Fruit fly (Drosophila melanogaster) whole organism, embryonic: ENCODE measurements around the gene hng2.

Source experiments
- Atf6 ChIP-seq: fragments of 200-800 bp; sonication (Bioruptor generic); IDR thresholded peaks from 2 replicates; pipeline ENCODE4 v1.3.6; 2022; ENCODE audit warnings: missing biosample characterization, missing genetic modification characterization
- B-H2 ChIP-seq: fragments of 200-800 bp; sonication (Bioruptor generic); optimal IDR thresholded peaks from 2 replicates; lab custom pipeline; 2018; ENCODE audit warnings: missing biosample characterization, mild to moderate bottlenecking, missing genetic modification characterization
- CG10959 ChIP-seq: fragments of 200-800 bp; sonication (Bioruptor generic); IDR thresholded peaks from 2 replicates; pipeline ENCODE4 v1.3.6; 2022; ENCODE audit warnings: missing biosample characterization, missing genetic modification characterization
- CG11247 ChIP-seq: fragments of 200-800 bp; sonication (Bioruptor generic); IDR thresholded peaks from 2 replicates; pipeline ENCODE4 v1.3.6; 2022; ENCODE audit warnings: missing biosample characterization, missing genetic modification characterization
- CG11456 ChIP-seq: fragments of 200-800 bp; sonication (Bioruptor generic); IDR thresholded peaks from 3 replicates; pipeline ENCODE4 v1.3.6; 2022; ENCODE audit warnings: missing biosample characterization, missing genetic modification characterization
- CG12391 ChIP-seq: fragments of 200-800 bp; sonication (Bioruptor generic); optimal IDR thresholded peaks from 3 replicates; lab custom pipeline; 2018; ENCODE audit warnings: missing biosample characterization, mild to moderate bottlenecking, missing genetic modification characterization, moderate library complexity
- CG15514 ChIP-seq: fragments of 200-800 bp; sonication (Bioruptor generic); optimal IDR thresholded peaks from 3 replicates; lab custom pipeline; 2017; ENCODE audit warnings: missing biosample characterization, missing genetic modification characterization, mild to moderate bottlenecking, moderate library complexity, missing genetic modification reagents
- CG15601 ChIP-seq: fragments of 200-800 bp; sonication (Bioruptor generic); optimal IDR thresholded peaks from 3 replicates; lab custom pipeline; 2019; ENCODE audit warnings: missing biosample characterization, mild to moderate bottlenecking, missing genetic modification characterization, moderate library complexity
- CG1602 ChIP-seq: fragments of 200-800 bp; sonication (Bioruptor generic); optimal IDR thresholded peaks from 3 replicates; lab custom pipeline; 2016; ENCODE audit warnings: missing biosample characterization, missing genetic modification characterization
- CG1603 ChIP-seq: fragments of 200-800 bp; sonication (Bioruptor generic); optimal IDR thresholded peaks from 2 replicates; lab custom pipeline; 2019; ENCODE audit warnings: missing biosample characterization, mild to moderate bottlenecking, missing genetic modification characterization, moderate library complexity
- CG17802 ChIP-seq: fragments of 200-800 bp; sonication (Bioruptor generic); optimal IDR thresholded peaks from 2 replicates; lab custom pipeline; 2018; ENCODE audit warnings: missing biosample characterization, mild to moderate bottlenecking, missing genetic modification characterization, moderate library complexity
- CG2678 ChIP-seq: fragments of 200-800 bp; sonication (Bioruptor generic); optimal IDR thresholded peaks from 3 replicates; lab custom pipeline; 2019; ENCODE audit warnings: missing biosample characterization, mild to moderate bottlenecking, missing genetic modification characterization, moderate library complexity
- CG30020 ChIP-seq: fragments of 200-800 bp; optimal IDR thresholded peaks from 2 replicates; lab custom pipeline; 2019; ENCODE audit warnings: missing biosample characterization, mild to moderate bottlenecking, missing genetic modification characterization, moderate library complexity
- CG30431 ChIP-seq: fragments of 200-800 bp; sonication (Bioruptor generic); optimal IDR thresholded peaks from 2 replicates; lab custom pipeline; 2017; ENCODE audit warnings: missing biosample characterization, missing genetic modification characterization
- CG3838 ChIP-seq: fragments of 200-800 bp; sonication (Bioruptor generic); optimal IDR thresholded peaks from 3 replicates; lab custom pipeline; 2016; ENCODE audit warnings: missing biosample characterization, missing genetic modification characterization
- CG42726 ChIP-seq: fragments of 200-800 bp; sonication (Bioruptor generic); IDR thresholded peaks from 2 replicates; pipeline ENCODE4 v1.3.6; 2022; ENCODE audit warnings: missing biosample characterization, missing genetic modification characterization; ENCODE audit not compliant: partially characterized antibody
- CG4617 ChIP-seq: fragments of 200-800 bp; sonication (Bioruptor generic); optimal IDR thresholded peaks from 3 replicates; lab custom pipeline; 2016; ENCODE audit warnings: missing biosample characterization, missing genetic modification characterization, borderline replicate concordance
- CG7271 ChIP-seq: fragments of 200-800 bp; sonication (Bioruptor generic); optimal IDR thresholded peaks from 2 replicates; lab custom pipeline; 2018; ENCODE audit warnings: missing biosample characterization, mild to moderate bottlenecking, missing genetic modification characterization, moderate library complexity
- CG7556 ChIP-seq: fragments of 200-800 bp; sonication (Bioruptor generic); optimal IDR thresholded peaks from 2 replicates; lab custom pipeline; 2017; ENCODE audit warnings: missing biosample characterization, mild to moderate bottlenecking, missing genetic modification characterization
- CG7839 ChIP-seq: fragments of 200-800 bp; sonication (Bioruptor generic); optimal IDR thresholded peaks from 3 replicates; lab custom pipeline; 2018; ENCODE audit warnings: missing biosample characterization, mild to moderate bottlenecking, missing genetic modification characterization, moderate library complexity
- Dfd ChIP-seq, 2 experiments: fragments of >200 bp; optimal IDR thresholded peaks; 2 replicates each; lab custom pipeline; 2017; ENCODE audit warnings: missing biosample characterization in 2 of 2, missing genetic modification characterization in 2 of 2
- Dip3 ChIP-seq: fragments of 200-800 bp; sonication (Bioruptor generic); optimal IDR thresholded peaks from 3 replicates; lab custom pipeline; 2016; ENCODE audit warnings: missing biosample characterization, missing genetic modification characterization
- Dp ChIP-seq: fragments of 200-800 bp; sonication (Bioruptor generic); optimal IDR thresholded peaks from 2 replicates; lab custom pipeline; 2018; ENCODE audit warnings: missing biosample characterization, mild to moderate bottlenecking, missing genetic modification characterization, moderate library complexity
- Drgx ChIP-seq: fragments of 200-800 bp; sonication (Bioruptor generic); IDR thresholded peaks from 2 replicates; pipeline ENCODE4 v1.3.6; 2022; ENCODE audit warnings: missing biosample characterization, missing genetic modification characterization
- HLH54F ChIP-seq: fragments of 200-800 bp; sonication (Bioruptor generic); optimal IDR thresholded peaks from 3 replicates; lab custom pipeline; 2016; ENCODE audit warnings: missing biosample characterization, missing genetic modification characterization
- Hey ChIP-seq: fragments of 200-800 bp; sonication (Bioruptor generic); optimal IDR thresholded peaks from 3 replicates; lab custom pipeline; 2018; ENCODE audit warnings: missing biosample characterization, mild to moderate bottlenecking, missing genetic modification characterization
- Hmr ChIP-seq: fragments of 200-800 bp; sonication (Bioruptor generic); optimal IDR thresholded peaks from 3 replicates; lab custom pipeline; 2017; ENCODE audit warnings: mild to moderate bottlenecking, missing biosample characterization, missing genetic modification reagents, missing genetic modification characterization
- NFAT ChIP-seq: fragments of 200-800 bp; sonication (Bioruptor generic); IDR thresholded peaks from 2 replicates; pipeline ENCODE4 v1.3.6; 2022; ENCODE audit warnings: missing biosample characterization, missing genetic modification characterization
- NK7.1 ChIP-seq: fragments of 200-800 bp; sonication (Bioruptor generic); optimal IDR thresholded peaks from 3 replicates; lab custom pipeline; 2016; ENCODE audit warnings: missing biosample characterization, missing genetic modification characterization
- Ptx1 ChIP-seq: fragments of 200-800 bp; sonication (Bioruptor generic); IDR thresholded peaks from 2 replicates; pipeline ENCODE4 v1.3.6; 2022; ENCODE audit warnings: missing biosample characterization, missing genetic modification characterization
- Sin3A ChIP-seq: fragments of >200 bp; optimal IDR thresholded peaks from 2 replicates; lab custom pipeline; 2018
- YL-1 ChIP-seq: fragments of 200-800 bp; sonication (Bioruptor generic); optimal IDR thresholded peaks from 3 replicates; lab custom pipeline; 2017; ENCODE audit warnings: missing biosample characterization, mild to moderate bottlenecking, missing genetic modification characterization
- crc ChIP-seq: fragments of 200-800 bp; sonication (Bioruptor generic); optimal IDR thresholded peaks from 2 replicates; lab custom pipeline; 2016; ENCODE audit warnings: missing biosample characterization, missing genetic modification characterization
- danr ChIP-seq: fragments of 200-800 bp; sonication (Bioruptor generic); IDR thresholded peaks from 2 replicates; pipeline ENCODE4 v1.3.6; 2022; ENCODE audit warnings: missing biosample characterization, missing genetic modification characterization
- ems ChIP-seq: fragments of 200-800 bp; sonication (Bioruptor generic); optimal IDR thresholded peaks from 3 replicates; lab custom pipeline; 2016; ENCODE audit warnings: missing biosample characterization, missing genetic modification characterization
- eve ChIP-seq, 2 experiments: fragments of >200 bp; optimal IDR thresholded peaks; 2 replicates each; lab custom pipeline; 2017; ENCODE audit warnings: missing biosample characterization in 2 of 2, missing genetic modification characterization in 2 of 2
- ewg ChIP-seq: fragments of 200-800 bp; sonication (Bioruptor generic); optimal IDR thresholded peaks from 3 replicates; lab custom pipeline; 2017; ENCODE audit warnings: mild to moderate bottlenecking, missing biosample characterization, missing genetic modification reagents, missing genetic modification characterization
- gem ChIP-seq: fragments of 200-800 bp; sonication (Bioruptor generic); optimal IDR thresholded peaks from 2 replicates; lab custom pipeline; 2019; ENCODE audit warnings: missing biosample characterization, mild to moderate bottlenecking, missing genetic modification characterization, moderate library complexity
- gfzf ChIP-seq: fragments of 200-800 bp; sonication (Bioruptor generic); optimal IDR thresholded peaks from 2 replicates; lab custom pipeline; 2016; ENCODE audit warnings: missing biosample characterization, mild to moderate bottlenecking, missing genetic modification characterization, moderate library complexity
- ind ChIP-seq: fragments of 200-800 bp; sonication (Bioruptor generic); optimal IDR thresholded peaks from 3 replicates; lab custom pipeline; 2016; ENCODE audit warnings: missing biosample characterization, missing genetic modification characterization
- jing ChIP-seq: fragments of 200-800 bp; sonication (Bioruptor generic); optimal IDR thresholded peaks from 2 replicates; lab custom pipeline; 2018; ENCODE audit warnings: missing biosample characterization, mild to moderate bottlenecking, missing genetic modification characterization
- kni ChIP-seq: fragments of 200-800 bp; sonication (Bioruptor generic); optimal IDR thresholded peaks from 3 replicates; lab custom pipeline; 2017; ENCODE audit warnings: mild to moderate bottlenecking, missing biosample characterization, missing genetic modification reagents, missing genetic modification characterization
- mld ChIP-seq: fragments of 200-800 bp; sonication (Bioruptor generic); IDR thresholded peaks from 3 replicates; pipeline ENCODE4 v1.3.6; 2022; ENCODE audit warnings: missing biosample characterization, missing genetic modification characterization; ENCODE audit not compliant: partially characterized antibody
- odd ChIP-seq: fragments of 200-800 bp; sonication (Bioruptor generic); optimal IDR thresholded peaks from 2 replicates; lab custom pipeline; 2017; ENCODE audit warnings: missing biosample characterization, mild to moderate bottlenecking, missing genetic modification characterization
- pho ChIP-seq: fragments of 200-800 bp; sonication (Bioruptor generic); optimal IDR thresholded peaks from 2 replicates; lab custom pipeline; 2016; ENCODE audit warnings: missing biosample characterization, missing genetic modification characterization
- psq ChIP-seq: fragments of 200-800 bp; sonication (Bioruptor generic); optimal IDR thresholded peaks from 2 replicates; lab custom pipeline; 2017; ENCODE audit warnings: missing biosample characterization, missing genetic modification characterization
- sna ChIP-seq: fragments of 200-800 bp; sonication (Bioruptor generic); IDR thresholded peaks from 2 replicates; pipeline ENCODE4 v1.3.6; 2022; ENCODE audit warnings: missing biosample characterization, missing genetic modification characterization; ENCODE audit not compliant: partially characterized antibody
- so ChIP-seq: fragments of 200-800 bp; sonication (Bioruptor generic); IDR thresholded peaks from 3 replicates; pipeline ENCODE4 v1.3.6; 2022; ENCODE audit warnings: missing biosample characterization, missing genetic modification characterization
- sqz ChIP-seq: fragments of 200-800 bp; sonication (Bioruptor generic); optimal IDR thresholded peaks from 3 replicates; lab custom pipeline; 2018; ENCODE audit warnings: missing biosample characterization, mild to moderate bottlenecking, missing genetic modification characterization
- zen ChIP-seq: fragments of 200-800 bp; sonication (Bioruptor generic); optimal IDR thresholded peaks from 3 replicates; lab custom pipeline; 2018; ENCODE audit warnings: missing biosample characterization, mild to moderate bottlenecking, missing genetic modification characterization, moderate library complexity
- zen2 ChIP-seq: fragments of 200-800 bp; sonication (Bioruptor generic); IDR thresholded peaks from 3 replicates; pipeline ENCODE4 v1.3.6; 2022; ENCODE audit warnings: missing biosample characterization, missing genetic modification characterization; ENCODE audit not compliant: partially characterized antibody

The hng2 gene

dm6 chr3R:8808518-8808921 is 2.4 kb downstream of the hng2 start (continued):
- TF ChIP-seq CG15514 (GFP tag; lab: Kevin White, UChicago), result no peak
- peak; percentile 42 for TF ChIP-seq ind (GFP tag; lab: Kevin White, UChicago)
- TF ChIP-seq B-H2 (GFP tag; lab: Kevin White, UChicago), result no peak
- no peak for TF ChIP-seq jing
- TF ChIP-seq eve (GFP tag; optimal IDR thresholded peaks at IDR 0.05; lab: Kevin White, UChicago), result peak in 1 of 2 experiments; percentile 71
- TF ChIP-seq CG1602 (GFP tag; lab: Kevin White, UChicago), result peak; percentile 87
- peak; percentile 27 for TF ChIP-seq CG3838 (GFP tag; lab: Kevin White, UChicago)
- no peak for TF ChIP-seq CG11456 (GFP tag; lab: Robert Waterston, UW)
- no peak for TF ChIP-seq gfzf (GFP tag; lab: Kevin White, UChicago)
- no peak for TF ChIP-seq so (GFP tag; lab: Robert Waterston, UW)
- TF ChIP-seq danr (GFP tag; lab: Robert Waterston, UW), result no peak
- TF ChIP-seq CG7271 (tag; lab: Kevin White, UChicago), result peak; percentile 82
- no peak for TF ChIP-seq CG11247 (GFP tag; lab: Robert Waterston, UW)
- TF ChIP-seq psq (GFP tag; lab: Kevin White, UChicago), result no peak
- peak; percentile 84 for TF ChIP-seq CG10959 (GFP tag; lab: Robert Waterston, UW)
- no peak for TF ChIP-seq ems (GFP tag; lab: Kevin White, UChicago)
- no peak for TF ChIP-seq Dfd (GFP tag; optimal IDR thresholded peaks at IDR 0.05; lab: Kevin White, UChicago)
- peak; percentile 21 for TF ChIP-seq Hmr
- peak; percentile 41 for TF ChIP-seq odd (GFP tag; lab: Kevin White, UChicago)
- peak; percentile 8 for TF ChIP-seq HLH54F (GFP tag; lab: Kevin White, UChicago)
- peak; percentile 91 for TF ChIP-seq gem (tag; lab: Kevin White, UChicago)
- TF ChIP-seq crc (GFP tag; lab: Kevin White, UChicago), result peak; percentile 18
- TF ChIP-seq NFAT (GFP tag; lab: Robert Waterston, UW), result no peak
- TF ChIP-seq pho, result no peak
- peak; percentile 77 for TF ChIP-seq CG2678 (tag; lab: Kevin White, UChicago)
- peak; percentile 86 for TF ChIP-seq CG7556 (GFP tag; lab: Kevin White, UChicago)
- no peak for TF ChIP-seq Sin3A
- TF ChIP-seq zen (tag; lab: Kevin White, UChicago), result peak; percentile 97
- peak; percentile 73 for TF ChIP-seq CG15601 (tag; lab: Kevin White, UChicago)
- TF ChIP-seq CG17802 (tag; lab: Kevin White, UChicago), result no peak
- no peak for TF ChIP-seq kni (GFP tag; lab: Kevin White, UChicago)
- TF ChIP-seq Hey, result no peak
- peak; percentile 63 for TF ChIP-seq CG1603 (tag; lab: Kevin White, UChicago)
- TF ChIP-seq Ptx1, result peak; percentile 40; the same call in 1 of the 2 replicates
- peak; percentile 46 for TF ChIP-seq NK7.1
- TF ChIP-seq sqz, result peak; percentile 60
- TF ChIP-seq CG30431 (GFP tag; lab: Kevin White, UChicago), result peak; percentile 71
- TF ChIP-seq CG4617 (GFP tag; lab: Kevin White, UChicago), result peak; percentile 17
- TF ChIP-seq CG7839 (tag; lab: Kevin White, UChicago), result peak; percentile 80
- TF ChIP-seq Dp (GFP tag; lab: Kevin White, UChicago), result no peak
- TF ChIP-seq CG42726 (GFP tag; lab: Robert Waterston, UW), result no peak
- no peak for TF ChIP-seq Drgx (GFP tag; lab: Robert Waterston, UW)
- peak; percentile 34 for TF ChIP-seq Atf6
- TF ChIP-seq CG30020 (tag; lab: Kevin White, UChicago), result peak; percentile 60
- TF ChIP-seq YL-1 (GFP tag; lab: Kevin White, UChicago), result peak; percentile 23
- peak; percentile 39 for TF ChIP-seq ewg
- no peak for TF ChIP-seq Dip3
- no peak for TF ChIP-seq mld (GFP tag; lab: Robert Waterston, UW)
- TF ChIP-seq CG12391 (tag; lab: Kevin White, UChicago), result peak; percentile 90
- TF ChIP-seq sna (GFP tag; lab: Robert Waterston, UW), result no peak
- no peak for TF ChIP-seq zen2 (GFP tag; lab: Robert Waterston, UW)
